Fruit fly (Drosophila melanogaster): ENCODE results near the gene Axud1.

The Axud1 gene

dm6 chr2L:2375655-2376417, 10.7 kb downstream of the Axud1 start, which contains the start of gene Atxn7 (continued):
- peak; percentile 97 for TF ChIP-seq CG4617 (GFP tag; optimal IDR thresholded peaks at IDR 0.05; ENCODE audit: borderline replicate concordance)
- no peak for TF ChIP-seq Doc2 (GFP tag; IDR thresholded peaks at IDR 0.05)
- TF ChIP-seq HmgZ (tag; optimal IDR thresholded peaks at IDR 0.05), result peak; percentile 87
- peak; percentile 48 for TF ChIP-seq pb (GFP tag; optimal IDR thresholded peaks at IDR 0.05)
- no peak for TF ChIP-seq Tbp (GFP tag; optimal IDR thresholded peaks at IDR 0.05)
- peak; percentile 78 for TF ChIP-seq gro (GFP tag; optimal IDR thresholded peaks at IDR 0.05)
- peak; percentile 90 for TF ChIP-seq CG1832 (GFP tag; optimal IDR thresholded peaks at IDR 0.05)
- peak; percentile 62; the same call in 2 of the 3 replicates for TF ChIP-seq ken (GFP tag; IDR thresholded peaks at IDR 0.05)
- TF ChIP-seq fd64A (GFP tag; optimal IDR thresholded peaks at IDR 0.05), result peak; percentile 71
- TF ChIP-seq yki (optimal IDR thresholded peaks at IDR 0.05), result no peak
- TF ChIP-seq Gsc (GFP tag; IDR thresholded peaks at IDR 0.05), result no peak
- peak; percentile 77 for TF ChIP-seq da (GFP tag; optimal IDR thresholded peaks at IDR 0.05)
- TF ChIP-seq CG9817 (tag; optimal IDR thresholded peaks at IDR 0.05), result peak; percentile 65
- peak; percentile 52 for TF ChIP-seq CHES-1-like (GFP tag; optimal IDR thresholded peaks at IDR 0.05)
- no peak for TF ChIP-seq Lpt (GFP tag; optimal IDR thresholded peaks at IDR 0.05)
- TF ChIP-seq pum (GFP tag; optimal IDR thresholded peaks at IDR 0.05), result no peak
- peak; percentile 68 for TF ChIP-seq CG10209 (GFP tag; optimal IDR thresholded peaks at IDR 0.05)
- TF ChIP-seq Spps (tag; optimal IDR thresholded peaks at IDR 0.05), result no peak
- TF ChIP-seq Sox100B (GFP tag; optimal IDR thresholded peaks at IDR 0.05), result peak; percentile 72
- peak; percentile 62 for TF ChIP-seq gcm (GFP tag; optimal IDR thresholded peaks at IDR 0.05)
- TF ChIP-seq CG4424 (GFP tag; optimal IDR thresholded peaks at IDR 0.05), result peak; percentile 44
- peak; percentile 95 for TF ChIP-seq HLH4C (GFP tag; IDR thresholded peaks at IDR 0.05; ENCODE audit: partially characterized antibody)
- TF ChIP-seq CG10959 (GFP tag; IDR thresholded peaks at IDR 0.05), result no peak
- TF ChIP-seq sr (GFP tag; IDR thresholded peaks at IDR 0.05), result peak; percentile 78
- TF ChIP-seq NFAT (GFP tag; IDR thresholded peaks at IDR 0.05), result peak; percentile 50; the same call in 1 of the 2 replicates
- no peak for TF ChIP-seq GATAe (GFP tag; conservative IDR thresholded peaks at IDR 0.05)
- no peak for TF ChIP-seq ro (GFP tag; IDR thresholded peaks at IDR 0.05)
- TF ChIP-seq HLH54F (GFP tag; optimal IDR thresholded peaks at IDR 0.05), result peak; percentile 31
- peak in 1 of 2 experiments; percentile 82 for TF ChIP-seq tll (GFP tag; optimal IDR thresholded peaks at IDR 0.05)
- peak; percentile 89 for TF ChIP-seq CG7987 (GFP tag; optimal IDR thresholded peaks at IDR 0.05)
- TF ChIP-seq CG3281 (GFP tag; optimal IDR thresholded peaks at IDR 0.05), result peak; percentile 69
- TF ChIP-seq CkIIα-i1 (GFP tag; IDR thresholded peaks at IDR 0.05), result no peak
- TF ChIP-seq CG4820 (GFP tag; optimal IDR thresholded peaks at IDR 0.05), result peak; percentile 46
- no peak for TF ChIP-seq jumu (GFP tag; optimal IDR thresholded peaks at IDR 0.05)
- TF ChIP-seq Gug (GFP tag; IDR thresholded peaks at IDR 0.05), result no peak; the same call in 3 of the 4 replicates
- TF ChIP-seq CG33213 (GFP tag; optimal IDR thresholded peaks at IDR 0.05), result peak; percentile 83
- TF ChIP-seq phol (tag; optimal IDR thresholded peaks at IDR 0.05), result peak; percentile 68
- no peak for TF ChIP-seq aop (GFP tag; IDR thresholded peaks at IDR 0.05)
- peak; percentile 34 for TF ChIP-seq twi (tag; optimal IDR thresholded peaks at IDR 0.05)
- peak; percentile 36 for TF ChIP-seq CG13894 (tag; optimal IDR thresholded peaks at IDR 0.05)
- peak; percentile 97 for TF ChIP-seq CG34224 (GFP tag; IDR thresholded peaks at IDR 0.05; ENCODE audit: partially characterized antibody)
- no peak for TF ChIP-seq CG18476 (GFP tag; optimal IDR thresholded peaks at IDR 0.05)
- TF ChIP-seq chm (GFP tag; IDR thresholded peaks at IDR 0.05), result peak; percentile 90
- TF ChIP-seq MBD-R2 (GFP tag; IDR thresholded peaks at IDR 0.05), result peak; percentile 90
- peak; percentile 25 for TF ChIP-seq CG30403 (GFP tag; optimal IDR thresholded peaks at IDR 0.05)
- TF ChIP-seq CG7357 (GFP tag; IDR thresholded peaks at IDR 0.05), result no peak
- peak; percentile 76 for TF ChIP-seq Asciz (GFP tag; optimal IDR thresholded peaks at IDR 0.05)
- peak; percentile 84 for TF ChIP-seq CG18619 (GFP tag; optimal IDR thresholded peaks at IDR 0.05)
- TF ChIP-seq NC2β (GFP tag; optimal IDR thresholded peaks at IDR 0.05), result peak; percentile 80
- TF ChIP-seq crc (GFP tag; optimal IDR thresholded peaks at IDR 0.05), result peak; percentile 42

All from whole organism, embryonic.